Fruit fly (Drosophila melanogaster): ENCODE data around the gene CG3638.

The CG3638 gene

DNA sequence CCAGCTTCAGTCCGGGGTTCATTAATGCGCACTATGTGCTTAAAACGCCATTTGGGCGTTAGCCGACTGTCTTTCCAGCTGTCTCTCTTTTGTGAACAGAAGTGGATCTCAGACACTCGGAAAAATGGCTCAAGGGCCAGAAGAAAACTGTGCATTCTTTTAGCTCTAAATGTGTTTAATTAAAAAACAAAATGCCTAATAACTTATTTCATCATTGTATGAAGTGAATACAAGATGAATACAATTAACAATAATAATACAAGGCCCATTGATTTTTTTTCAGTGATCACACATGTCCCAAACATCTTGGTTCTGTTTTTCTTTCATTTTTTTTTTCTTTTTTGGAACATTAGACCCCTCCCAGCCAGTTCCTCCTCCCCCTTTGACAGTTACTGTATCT lies 36.4 kb upstream of the CG3638 start (continued):
- TF ChIP-seq wor (GFP tag; IDR thresholded peaks at IDR 0.05) = peak; percentile 31; the same call in 1 of the 2 replicates
- TF ChIP-seq ranshi (GFP tag; IDR thresholded peaks at IDR 0.05) = no peak
- TF ChIP-seq CG7963 (GFP tag; IDR thresholded peaks at IDR 0.05; ENCODE audit: partially characterized antibody) = no peak
- TF ChIP-seq E2f1 (GFP tag; IDR thresholded peaks at IDR 0.05) = 0 out of 2 replicates have a peak, but pooled peaks have one; percentile 19
- peak; percentile 88 for TF ChIP-seq Ets65A (GFP tag)
- TF ChIP-seq sisA (GFP tag; IDR thresholded peaks at IDR 0.05) = peak; percentile 48
- TF ChIP-seq CG8089 (GFP tag; optimal IDR thresholded peaks at IDR 0.05) = peak; percentile 51
- no peak for TF ChIP-seq luna (GFP tag; optimal IDR thresholded peaks at IDR 0.05)
- peak; percentile 18 for TF ChIP-seq CG12659 (GFP tag; optimal IDR thresholded peaks at IDR 0.05)
- TF ChIP-seq CG11696 (GFP tag; IDR thresholded peaks at IDR 0.05) = no peak
- no peak for TF ChIP-seq CG2202 (tag; optimal IDR thresholded peaks at IDR 0.05)
- TF ChIP-seq Hey (tag; optimal IDR thresholded peaks at IDR 0.05) = no peak
- TF ChIP-seq CG10565 (GFP tag; optimal IDR thresholded peaks at IDR 0.05) = no peak
- no peak for TF ChIP-seq CG9797 (GFP tag; optimal IDR thresholded peaks at IDR 0.05)
- TF ChIP-seq CG6791 (GFP tag; IDR thresholded peaks at IDR 0.05; ENCODE audit: partially characterized antibody) = no peak
- TF ChIP-seq Side (GFP tag; optimal IDR thresholded peaks at IDR 0.05) = peak; percentile 4
- TF ChIP-seq CG1024 (GFP tag; IDR thresholded peaks at IDR 0.05) = peak; percentile 44; the same call in 1 of the 2 replicates
- TF ChIP-seq tgo (GFP tag; IDR thresholded peaks at IDR 0.05) = peak; percentile 45; the same call in 1 of the 3 replicates
- no peak; the same call in 1 of the 2 replicates for TF ChIP-seq esg (GFP tag; conservative IDR thresholded peaks at IDR 0.05)
- no peak for TF ChIP-seq seq (GFP tag; IDR thresholded peaks at IDR 0.05)
- TF ChIP-seq phol (tag; optimal IDR thresholded peaks at IDR 0.05) = peak; percentile 65
- TF ChIP-seq Ravus (GFP tag; IDR thresholded peaks at IDR 0.05) = no peak; the same call in 1 of the 2 replicates
- TF ChIP-seq fd3F (GFP tag; optimal IDR thresholded peaks at IDR 0.05) = peak; percentile 14
- TF ChIP-seq pb (GFP tag; optimal IDR thresholded peaks at IDR 0.05) = peak; percentile 7
- peak; percentile 58; the same call in 1 of the 2 replicates for TF ChIP-seq Atf6 (GFP tag; IDR thresholded peaks at IDR 0.05)
- no peak for TF ChIP-seq CG6813 (GFP tag; optimal IDR thresholded peaks at IDR 0.05)
- no peak for TF ChIP-seq rib (GFP tag; IDR thresholded peaks at IDR 0.05)
- peak; percentile 48 for TF ChIP-seq CG8388 (GFP tag; optimal IDR thresholded peaks at IDR 0.05)
- TF ChIP-seq jigr1 (GFP tag; IDR thresholded peaks at IDR 0.05) = no peak
- TF ChIP-seq CG4424 (GFP tag; optimal IDR thresholded peaks at IDR 0.05) = peak; percentile 40
- no peak for TF ChIP-seq CG15479 (GFP tag; optimal IDR thresholded peaks at IDR 0.05)
- peak; percentile 72 for TF ChIP-seq CG2678 (tag; optimal IDR thresholded peaks at IDR 0.05)
- TF ChIP-seq kah (GFP tag; optimal IDR thresholded peaks at IDR 0.05) = no peak
- TF ChIP-seq cad (GFP tag; optimal IDR thresholded peaks at IDR 0.05) = no peak
- peak; percentile 18 for TF ChIP-seq ERR (GFP tag; optimal IDR thresholded peaks at IDR 0.05)
- no peak for TF ChIP-seq CG8290 (GFP tag; optimal IDR thresholded peaks at IDR 0.05)
- no peak for TF ChIP-seq CG8290 (tag; optimal IDR thresholded peaks at IDR 0.05)
- peak; percentile 35 for TF ChIP-seq CG3281 (GFP tag; optimal IDR thresholded peaks at IDR 0.05)
- TF ChIP-seq Xrp1 (GFP tag; IDR thresholded peaks at IDR 0.05) = peak; percentile 55; the same call in 1 of the 2 replicates
- peak; percentile 64; the same call in 1 of the 2 replicates for TF ChIP-seq CG32532 (GFP tag; IDR thresholded peaks at IDR 0.05)
- TF ChIP-seq stc (GFP tag; IDR thresholded peaks at IDR 0.05) = no peak
- TF ChIP-seq trh (GFP tag; optimal IDR thresholded peaks at IDR 0.05) = no peak
- peak; percentile 46; the same call in 1 of the 3 replicates for TF ChIP-seq CG11695 (GFP tag; IDR thresholded peaks at IDR 0.05)
- TF ChIP-seq CG15011 (GFP tag; optimal IDR thresholded peaks at IDR 0.05) = no peak
- peak; percentile 49 for TF ChIP-seq Camta (GFP tag; optimal IDR thresholded peaks at IDR 0.05)
- no peak for TF ChIP-seq Jarid2 (GFP tag; optimal IDR thresholded peaks at IDR 0.05)
- TF ChIP-seq CG6254 (GFP tag; optimal IDR thresholded peaks at IDR 0.05) = peak; percentile 25
- no peak for TF ChIP-seq Dip2 (GFP tag; IDR thresholded peaks at IDR 0.05)
- peak; percentile 5 for TF ChIP-seq CG17568 (GFP tag; optimal IDR thresholded peaks at IDR 0.05)
- TF ChIP-seq br (optimal IDR thresholded peaks at IDR 0.05) = no peak
- TF ChIP-seq pnt (GFP tag; optimal IDR thresholded peaks at IDR 0.05) = peak; percentile 33
- TF ChIP-seq pan (optimal IDR thresholded peaks at IDR 0.05) = no peak
- peak in 1 of 2 experiments; percentile 59 for TF ChIP-seq pan (GFP tag; optimal IDR thresholded peaks at IDR 0.05 in 1 of 2, IDR thresholded peaks at IDR 0.05 in 1 of 2)

Data from whole organism, embryonic.